Fruit fly (Drosophila melanogaster) whole organism, prepupa: ENCODE results near the gene Oga.

Experiments used
- Blimp-1 ChIP-seq: fragments of 200-800 bp; sonication (Bioruptor generic); optimal IDR thresholded peaks from 3 replicates; lab custom pipeline; 2017; ENCODE audit warnings: missing biosample characterization, missing genetic modification characterization, mild to moderate bottlenecking, moderate library complexity, missing genetic modification reagents
- CG10631 ChIP-seq: fragments of 200-800 bp; sonication (Bioruptor generic); optimal IDR thresholded peaks from 2 replicates; lab custom pipeline; 2016; ENCODE audit warnings: missing biosample characterization, missing genetic modification characterization
- CG11294 ChIP-seq: fragments of 200-800 bp; sonication (Bioruptor generic); IDR thresholded peaks from 2 replicates; pipeline ENCODE4 v1.3.6; 2022; ENCODE audit warnings: missing biosample characterization, missing genetic modification characterization
- CG11902 ChIP-seq: fragments of 200-800 bp; sonication (Bioruptor generic); optimal IDR thresholded peaks from 3 replicates; lab custom pipeline; 2016; ENCODE audit warnings: missing biosample characterization, missing genetic modification characterization
- CG15336 ChIP-seq: fragments of 200-800 bp; sonication (Bioruptor generic); IDR thresholded peaks from 2 replicates; pipeline ENCODE4 v1.3.6; 2022; ENCODE audit warnings: missing biosample characterization, missing genetic modification characterization
- CG16779 ChIP-seq: fragments of 200-800 bp; sonication (Bioruptor generic); optimal IDR thresholded peaks from 3 replicates; lab custom pipeline; 2017; ENCODE audit warnings: missing biosample characterization, mild to moderate bottlenecking, missing genetic modification characterization
- CG31627 ChIP-seq: fragments of 200-800 bp; sonication (Bioruptor generic); optimal IDR thresholded peaks from 3 replicates; lab custom pipeline; 2016; ENCODE audit warnings: missing biosample characterization, missing genetic modification characterization
- CG32006 ChIP-seq: fragments of 200-800 bp; sonication (Bioruptor generic); optimal IDR thresholded peaks from 3 replicates; lab custom pipeline; 2017; ENCODE audit warnings: missing biosample characterization, mild to moderate bottlenecking, missing genetic modification characterization
- CG34406 ChIP-seq: fragments of 200-800 bp; sonication (Bioruptor generic); optimal IDR thresholded peaks from 3 replicates; lab custom pipeline; 2016; ENCODE audit warnings: missing biosample characterization, missing genetic modification characterization
- CG3919 ChIP-seq: fragments of 200-800 bp; sonication (Bioruptor generic); optimal IDR thresholded peaks from 3 replicates; lab custom pipeline; 2016; ENCODE audit warnings: missing biosample characterization, missing genetic modification characterization
- CG6163 ChIP-seq: fragments of 200-800 bp; sonication (Bioruptor generic); IDR thresholded peaks from 3 replicates; pipeline ENCODE4 v1.3.6; 2022; ENCODE audit warnings: missing biosample characterization, missing genetic modification characterization
- CG6276 ChIP-seq: fragments of 200-800 bp; sonication (Bioruptor generic); optimal IDR thresholded peaks from 2 replicates; lab custom pipeline; 2017; ENCODE audit warnings: missing biosample characterization, mild to moderate bottlenecking, missing genetic modification characterization
- CG6792 ChIP-seq: fragments of 200-800 bp; sonication (Bioruptor generic); optimal IDR thresholded peaks from 3 replicates; lab custom pipeline; 2016; ENCODE audit warnings: missing biosample characterization, missing genetic modification characterization
- CG6854 ChIP-seq: fragments of 200-800 bp; sonication (Bioruptor generic); optimal IDR thresholded peaks from 2 replicates; lab custom pipeline; 2017; ENCODE audit warnings: missing biosample characterization, mild to moderate bottlenecking, missing genetic modification characterization
- CG7368 ChIP-seq: fragments of 200-800 bp; sonication (Bioruptor generic); optimal IDR thresholded peaks from 3 replicates; lab custom pipeline; 2016; ENCODE audit warnings: missing biosample characterization, missing genetic modification characterization
- CG8119 ChIP-seq: fragments of 200-800 bp; sonication (Bioruptor generic); IDR thresholded peaks from 3 replicates; pipeline ENCODE4 v1.3.6; 2022; ENCODE audit warnings: missing biosample characterization, missing genetic modification characterization
- CG8319 ChIP-seq: fragments of 200-800 bp; sonication (Bioruptor generic); optimal IDR thresholded peaks from 3 replicates; lab custom pipeline; 2016; ENCODE audit warnings: missing biosample characterization, missing genetic modification characterization
- CG8632 ChIP-seq: fragments of 200-800 bp; sonication (Bioruptor generic); optimal IDR thresholded peaks from 3 replicates; lab custom pipeline; 2016; ENCODE audit warnings: missing biosample characterization, missing genetic modification characterization
- CG9139 ChIP-seq: fragments of 200-800 bp; sonication (Bioruptor generic); optimal IDR thresholded peaks from 3 replicates; lab custom pipeline; 2017; ENCODE audit warnings: missing biosample characterization, mild to moderate bottlenecking, missing genetic modification characterization
- Eip75B ChIP-seq: fragments of 200-800 bp; sonication (Bioruptor generic); optimal IDR thresholded peaks from 3 replicates; lab custom pipeline; 2016; ENCODE audit warnings: missing biosample characterization, missing genetic modification characterization
- Eip78C ChIP-seq: fragments of 200-800 bp; sonication (Bioruptor generic); peaks from one replicate; lab custom pipeline; 2016; ENCODE audit warnings: missing biosample characterization, missing genetic modification characterization
- Ets96B ChIP-seq: fragments of 200-800 bp; optimal IDR thresholded peaks from 2 replicates; lab custom pipeline; 2019; ENCODE audit warnings: missing biosample characterization, mild to moderate bottlenecking, missing genetic modification characterization, moderate library complexity
- Hr38 ChIP-seq: sonication (Bioruptor generic); optimal IDR thresholded peaks from 2 replicates; lab custom pipeline; 2016; ENCODE audit warnings: missing biosample characterization, missing genetic modification characterization
- Hr39 ChIP-seq: fragments of 200-800 bp; sonication (Bioruptor generic); optimal IDR thresholded peaks from 2 replicates; lab custom pipeline; 2016; ENCODE audit warnings: missing biosample characterization, missing genetic modification characterization
- Hr4 ChIP-seq: fragments of 200-800 bp; sonication (Bioruptor generic); optimal IDR thresholded peaks from 3 replicates; lab custom pipeline; 2016; ENCODE audit warnings: missing biosample characterization, missing genetic modification characterization
- Lpt ChIP-seq: fragments of 200-800 bp; sonication (Bioruptor generic); optimal IDR thresholded peaks from 3 replicates; lab custom pipeline; 2016; ENCODE audit warnings: missing biosample characterization, missing genetic modification characterization
- Met ChIP-seq: fragments of 200-800 bp; sonication (Bioruptor generic); optimal IDR thresholded peaks from 3 replicates; lab custom pipeline; 2016; ENCODE audit warnings: missing biosample characterization, missing genetic modification characterization
- OdsH ChIP-seq: fragments of 200-800 bp; sonication (Bioruptor generic); optimal IDR thresholded peaks from 3 replicates; lab custom pipeline; 2016; ENCODE audit warnings: missing biosample characterization, missing genetic modification characterization
- Sox102F ChIP-seq: fragments of 200-800 bp; sonication (Bioruptor generic); optimal IDR thresholded peaks from 2 replicates; lab custom pipeline; 2016; ENCODE audit warnings: missing biosample characterization, mild to moderate bottlenecking, missing genetic modification characterization
- Sox14 ChIP-seq: fragments of 200-800 bp; sonication (Bioruptor generic); optimal IDR thresholded peaks from 3 replicates; lab custom pipeline; 2016; ENCODE audit warnings: missing biosample characterization, missing genetic modification characterization
- Sox15 ChIP-seq: fragments of 200-800 bp; sonication (Bioruptor generic); optimal IDR thresholded peaks from 3 replicates; lab custom pipeline; 2016; ENCODE audit warnings: missing biosample characterization, missing genetic modification characterization
- achi ChIP-seq: fragments of 200-800 bp; sonication (Bioruptor generic); optimal IDR thresholded peaks from 3 replicates; lab custom pipeline; 2016; ENCODE audit warnings: missing biosample characterization, missing genetic modification characterization
- cyc ChIP-seq: fragments of 200-800 bp; sonication (Bioruptor generic); optimal IDR thresholded peaks from 3 replicates; lab custom pipeline; 2016; ENCODE audit warnings: missing biosample characterization, missing genetic modification characterization
- dac ChIP-seq: fragments of 200-800 bp; sonication (Bioruptor generic); optimal IDR thresholded peaks from 2 replicates; lab custom pipeline; 2017; ENCODE audit warnings: missing biosample characterization, mild to moderate bottlenecking, missing genetic modification characterization
- eg ChIP-seq: fragments of 200-800 bp; sonication (Bioruptor generic); IDR thresholded peaks from 3 replicates; pipeline ENCODE4 v1.3.6; 2022; ENCODE audit warnings: missing biosample characterization, missing genetic modification characterization
- esn ChIP-seq: fragments of 200-800 bp; sonication (Bioruptor generic); optimal IDR thresholded peaks from 2 replicates; lab custom pipeline; 2016; ENCODE audit warnings: missing biosample characterization, mild to moderate bottlenecking, missing genetic modification characterization, moderate library complexity
- fd85E ChIP-seq: fragments of 200-800 bp; sonication (Bioruptor generic); optimal IDR thresholded peaks from 3 replicates; lab custom pipeline; 2016; ENCODE audit warnings: missing biosample characterization, missing genetic modification characterization
- fkh ChIP-seq: fragments of 200-800 bp; sonication (Bioruptor generic); optimal IDR thresholded peaks from 3 replicates; lab custom pipeline; 2017; ENCODE audit warnings: missing biosample characterization, mild to moderate bottlenecking, missing genetic modification characterization, moderate library complexity
- net ChIP-seq: fragments of 200-800 bp; sonication (Bioruptor generic); optimal IDR thresholded peaks from 3 replicates; lab custom pipeline; 2016; ENCODE audit warnings: missing biosample characterization, missing genetic modification characterization
- pdm3 ChIP-seq: fragments of 200-800 bp; sonication (Bioruptor generic); optimal IDR thresholded peaks from 3 replicates; lab custom pipeline; 2016; ENCODE audit warnings: missing biosample characterization, missing genetic modification characterization
- spab ChIP-seq: fragments of 200-800 bp; sonication (Bioruptor generic); optimal IDR thresholded peaks from 2 replicates; lab custom pipeline; 2017; ENCODE audit warnings: missing biosample characterization, mild to moderate bottlenecking, missing genetic modification characterization, missing genetic modification reagents
- ss ChIP-seq, 2 experiments: fragments of 200-800 bp; sonication (Bioruptor generic); optimal IDR thresholded peaks; 2 replicates in 1 of 2; 3 replicates in 1 of 2; lab custom pipeline; 2017 to 2018; ENCODE audit warnings: mild to moderate bottlenecking in 2 of 2, missing biosample characterization in 2 of 2, missing genetic modification characterization in 2 of 2, moderate library complexity in 1 of 2
- svp ChIP-seq: fragments of 200-800 bp; sonication (Bioruptor generic); peaks from one replicate; lab custom pipeline; 2016; ENCODE audit warnings: missing biosample characterization, missing genetic modification characterization
- vri ChIP-seq: fragments of 200-800 bp; sonication (Bioruptor generic); optimal IDR thresholded peaks from 3 replicates; lab custom pipeline; 2016; ENCODE audit warnings: missing biosample characterization, mild to moderate bottlenecking, missing genetic modification characterization

Oga gene

DNA sequence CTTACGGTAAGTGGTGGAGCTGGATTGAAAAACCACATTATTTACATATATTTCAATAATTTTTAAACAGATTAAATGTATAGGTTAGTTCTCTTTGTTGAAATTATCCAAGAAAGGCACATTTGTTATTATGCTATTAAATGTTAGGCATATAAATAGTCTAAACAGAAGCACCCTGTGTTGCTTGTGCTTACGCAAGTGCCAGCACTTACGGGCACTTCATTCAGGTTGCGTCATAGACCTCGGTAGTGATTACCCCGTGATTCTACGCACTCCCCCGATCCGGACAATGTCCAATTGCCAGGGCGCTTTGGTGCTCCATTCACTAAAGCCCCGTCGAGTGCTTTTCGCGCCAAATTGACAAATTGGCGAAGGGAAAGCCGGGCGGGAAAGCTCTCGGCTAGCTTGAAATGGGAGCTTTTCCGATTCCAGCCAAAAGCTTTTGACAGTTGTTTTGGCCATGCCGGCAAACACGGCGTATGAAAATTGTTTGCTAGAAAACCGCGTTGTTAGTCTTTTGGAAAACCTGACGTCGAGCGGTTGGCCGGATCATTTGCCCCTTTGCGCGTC lies 27.7 kb downstream of the Oga start, which contains the start of gene ETHR:
ETHR (plus strand) TSS at position 520 of the 570 bp plus-strand sequence.
- TF ChIP-seq fkh (GFP tag; lab: Kevin White, UChicago) (peak; percentile 15), CG8319 (GFP tag; lab: Kevin White, UChicago) (no peak), svp (GFP tag; lab: Kevin White, UChicago) (no peak), CG16779 (peak; percentile 86), CG6792 (peak; percentile 1), achi (GFP tag; lab: Kevin White, UChicago) (peak; percentile 3), net (GFP tag; lab: Kevin White, UChicago) (peak; percentile 29), Eip75B (GFP tag; lab: Kevin White, UChicago) (no peak), cyc (GFP tag; lab: Kevin White, UChicago) (no peak), Hr4 (GFP tag; lab: Kevin White, UChicago) (peak; percentile 31), Met (GFP tag; lab: Kevin White, UChicago) (peak; percentile 4), CG11294 (GFP tag; lab: Robert Waterston, UW) (peak; percentile 9; the same call in 1 of the 2 replicates), CG32006 (GFP tag; lab: Kevin White, UChicago) (peak; percentile 8), Lpt (GFP tag; lab: Kevin White, UChicago) (no peak), Blimp-1 (no peak), vri (GFP tag; lab: Kevin White, UChicago) (peak; percentile 93), Ets96B (tag; lab: Kevin White, UChicago) (no peak), CG3919 (peak; percentile 15), CG6276 (peak; percentile 2), pdm3 (peak; percentile 26), CG9139 (GFP tag; lab: Kevin White, UChicago) (no peak), CG8632 (peak; percentile 2), spab (GFP tag; lab: Kevin White, UChicago) (no peak), Eip78C (GFP tag; lab: Kevin White, UChicago) (peak; percentile 84), eg (GFP tag; lab: Robert Waterston, UW) (0 out of 3 replicates have a peak, but pooled peaks have one; percentile 37), CG8119 (peak; percentile 31; the same call in 1 of the 3 replicates), CG34406 (peak; percentile 28), CG11902 (GFP tag; lab: Kevin White, UChicago) (no peak), CG6163 (GFP tag; lab: Robert Waterston, UW) (peak; percentile 50; the same call in 2 of the 3 replicates), esn (GFP tag; lab: Kevin White, UChicago) (no peak)
- TF ChIP-seq, all 60 proteins: peak for 19

- TF ChIP-seq CG6792 (no peak), vri (GFP tag; lab: Kevin White, UChicago) (no peak), CG8119 (no peak), Blimp-1 (no peak)
Measured at dm6 chr3R:21252478-21252877, 33.6 kb downstream of the Oga start.

DNA sequence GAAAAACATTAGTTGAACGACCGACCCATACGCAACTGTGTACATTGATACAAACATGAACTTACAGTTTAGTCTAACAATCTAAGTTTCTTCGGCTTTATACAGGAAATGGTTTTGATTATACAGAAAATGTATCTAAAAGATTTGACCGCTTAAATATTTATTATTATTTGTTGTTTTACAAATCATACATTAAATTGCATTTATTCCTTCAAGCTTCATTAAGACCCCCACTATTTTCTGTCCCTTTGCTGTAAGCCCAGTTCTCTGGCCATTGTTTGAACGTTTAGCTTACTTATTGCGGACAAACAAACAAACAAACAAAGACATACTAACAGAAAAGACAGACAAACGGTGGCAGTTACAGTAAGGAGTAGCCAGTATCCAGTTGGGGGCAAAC lies 35.4 kb downstream of the Oga start:
- TF ChIP-seq cyc (GFP tag; lab: Kevin White, UChicago) (no peak), CG7368 (GFP tag; lab: Kevin White, UChicago) (no peak), CG15336 (peak; percentile 39; the same call in 1 of the 2 replicates), OdsH (GFP tag; lab: Kevin White, UChicago) (no peak), CG31627 (GFP tag; lab: Kevin White, UChicago) (no peak), Eip75B (GFP tag; lab: Kevin White, UChicago) (no peak), Sox15 (GFP tag; lab: Kevin White, UChicago) (no peak), fd85E (no peak), CG6792 (no peak), CG6854 (GFP tag; lab: Kevin White, UChicago) (no peak), dac (GFP tag; lab: Kevin White, UChicago) (no peak), achi (GFP tag; lab: Kevin White, UChicago) (no peak), CG6163 (GFP tag; lab: Robert Waterston, UW) (no peak), Sox102F (GFP tag; lab: Kevin White, UChicago) (no peak), Sox14 (no peak), Hr39 (no peak), Hr38 (no peak), eg (GFP tag; lab: Robert Waterston, UW) (0 out of 3 replicates have a peak, but pooled peaks have one; percentile 46), Blimp-1 (no peak), CG6276 (peak; percentile 7), CG11902 (GFP tag; lab: Kevin White, UChicago) (no peak), svp (GFP tag; lab: Kevin White, UChicago) (no peak), esn (GFP tag; lab: Kevin White, UChicago) (no peak), ss (GFP tag; optimal IDR thresholded peaks at IDR 0.05; lab: Kevin White, UChicago) (no peak), Lpt (GFP tag; lab: Kevin White, UChicago) (peak; percentile 18), net (GFP tag; lab: Kevin White, UChicago) (no peak), CG10631 (GFP tag; lab: Kevin White, UChicago) (no peak), Met (GFP tag; lab: Kevin White, UChicago) (no peak), CG8119 (peak; percentile 23; the same call in 1 of the 3 replicates), CG8319 (GFP tag; lab: Kevin White, UChicago) (no peak), Ets96B (tag; lab: Kevin White, UChicago) (no peak), Hr4 (GFP tag; lab: Kevin White, UChicago) (no peak), CG11294 (GFP tag; lab: Robert Waterston, UW) (no peak), Eip78C (GFP tag; lab: Kevin White, UChicago) (peak; percentile 58), CG32006 (GFP tag; lab: Kevin White, UChicago) (peak; percentile 25)
